Worm (Caenorhabditis elegans) whole organism, L3 larva: ENCODE results near the gene mbk-2.

Experiments
- ama-1 ChIP-seq: fragments of 150-350 bp; optimal IDR thresholded peaks from 2 replicates; lab custom pipeline; 2018
- ceh-9 ChIP-seq: sonication (generic microtip); optimal IDR thresholded peaks from 2 replicates; lab custom pipeline; 2018; ENCODE audit warnings: missing biosample characterization, missing genetic modification characterization
- daf-12 ChIP-seq: fragments of 150-350 bp; optimal IDR thresholded peaks from 2 replicates; lab custom pipeline; 2014; ENCODE audit warnings: missing biosample characterization, missing genetic modification reagents, missing genetic modification characterization
- elt-1 ChIP-seq: fragments of 150-350 bp; optimal IDR thresholded peaks from 2 replicates; lab custom pipeline; 2014; ENCODE audit warnings: missing biosample characterization, missing genetic modification characterization
- elt-3 ChIP-seq, 3 experiments: fragments of 150-350 bp in 1 of 3; sonication (generic microtip) in 2 of 3; optimal IDR thresholded peaks; 2 replicates in 2 of 3; 4 replicates in 1 of 3; lab custom pipeline; 2014 to 2017; ENCODE audit warnings: missing biosample characterization in 3 of 3, missing genetic modification characterization in 3 of 3
- fkh-10 ChIP-seq: sonication (generic microtip); optimal IDR thresholded peaks from 2 replicates; lab custom pipeline; 2017; ENCODE audit warnings: missing biosample characterization, missing genetic modification reagents, missing genetic modification characterization
- lsy-12 ChIP-seq: sonication (generic microtip); optimal IDR thresholded peaks from 2 replicates; lab custom pipeline; 2016; ENCODE audit warnings: mild to moderate bottlenecking, missing genetic modification characterization, missing compliant biosample characterization
- nfya-1 ChIP-seq: sonication (generic microtip); optimal IDR thresholded peaks from 2 replicates; lab custom pipeline; 2017; ENCODE audit warnings: missing genetic modification characterization, mild to moderate bottlenecking, missing compliant biosample characterization, antibody characterized with exemption, moderate library complexity; ENCODE audit not compliant: insufficient read depth
- nhr-23 ChIP-seq: fragments of 150-350 bp; optimal IDR thresholded peaks from 2 replicates; lab custom pipeline; 2014; ENCODE audit warnings: missing biosample characterization, missing genetic modification reagents, missing genetic modification characterization
- nhr-25 ChIP-seq: sonication (generic microtip); optimal IDR thresholded peaks from 2 replicates; lab custom pipeline; 2017; ENCODE audit warnings: missing biosample characterization, missing genetic modification characterization
- nhr-43 ChIP-seq: sonication (generic microtip); optimal IDR thresholded peaks from 2 replicates; lab custom pipeline; 2016; ENCODE audit warnings: mild to moderate bottlenecking, missing genetic modification characterization, missing compliant biosample characterization; ENCODE audit not compliant: poor library complexity, severe bottlenecking
- pha-4 ChIP-seq: fragments of 150-350 bp; optimal IDR thresholded peaks from 2 replicates; lab custom pipeline; 2014; ENCODE audit warnings: missing biosample characterization, missing genetic modification reagents, missing genetic modification characterization
- skn-1 ChIP-seq: fragments of 150-350 bp; optimal IDR thresholded peaks from 2 replicates; lab custom pipeline; 2014; ENCODE audit warnings: missing biosample characterization, missing genetic modification characterization
- ztf-11 ChIP-seq: fragments of 150-350 bp; optimal IDR thresholded peaks from 2 replicates; lab custom pipeline; 2014; ENCODE audit warnings: missing biosample characterization, missing genetic modification characterization
- ztf-4 ChIP-seq: fragments of 150-350 bp; optimal IDR thresholded peaks from 2 replicates; lab custom pipeline; 2014; ENCODE audit warnings: missing biosample characterization, missing genetic modification characterization

The mbk-2 gene

ce11 chrIV:13082106-13082505 is 73.1 kb downstream of the mbk-2 start:
- TF ChIP-seq fkh-10 (GFP tag; lab: Kevin White, UChicago) (no peak), nhr-25 (tag; lab: Kevin White, UChicago) (peak; percentile 38), ztf-11 (tag; lab: Kevin White, UChicago) (no peak), skn-1 (tag; lab: Kevin White, UChicago) (no peak), ama-1 (lab: Kevin White, UChicago) (peak; percentile 61), nhr-23 (tag; lab: Kevin White, UChicago) (peak; percentile 6), ztf-4 (tag; lab: Kevin White, UChicago) (no peak), ceh-9 (tag; lab: Kevin White, UChicago) (no peak), elt-1 (tag; lab: Kevin White, UChicago) (no peak)
- TF ChIP-seq, all 47 proteins: peak for 3

ce11 chrIV:13082836-13083763 is 74.1 kb downstream of the mbk-2 start:
- TF ChIP-seq ztf-4 (tag; lab: Kevin White, UChicago) = peak; percentile 55
- TF ChIP-seq daf-12 (tag; lab: Kevin White, UChicago) = no peak
- TF ChIP-seq nfya-1 = no peak
- peak in 1 of 3 experiments; percentile 38 for TF ChIP-seq elt-3 (tag; optimal IDR thresholded peaks at IDR 0.05; lab: Kevin White, UChicago)
- peak; percentile 86 for TF ChIP-seq ama-1 (lab: Kevin White, UChicago)
- TF ChIP-seq nhr-43 (tag; lab: Kevin White, UChicago) = peak; percentile 82
- TF ChIP-seq pha-4 (tag; lab: Kevin White, UChicago) = peak; percentile 24
- peak; percentile 45 for TF ChIP-seq lsy-12 (tag; lab: Kevin White, UChicago)
- peak; percentile 3 for TF ChIP-seq nhr-25 (tag; lab: Kevin White, UChicago)
- no peak for TF ChIP-seq nhr-23 (tag; lab: Kevin White, UChicago)
- TF ChIP-seq, all 47 proteins: peak for 7
